Fruit fly (Drosophila melanogaster) whole organism, embryonic: ENCODE results near the gene Mgstl.
A peak's percentile ranks its signal among the peaks of the same experiment; 100 is the strongest.

Source experiments
- Antp ChIP-seq: fragments of 200-800 bp; sonication (Bioruptor generic); optimal IDR thresholded peaks from 3 replicates; lab custom pipeline; 2016; ENCODE audit warnings: missing biosample characterization, missing genetic modification characterization
- CG10543 ChIP-seq: fragments of 200-800 bp; sonication (Bioruptor generic); optimal IDR thresholded peaks from 3 replicates; lab custom pipeline; 2017; ENCODE audit warnings: missing biosample characterization, mild to moderate bottlenecking, missing genetic modification characterization, moderate library complexity
- CG13287 ChIP-seq: fragments of 200-800 bp; sonication (Bioruptor generic); IDR thresholded peaks from 2 replicates; pipeline ENCODE4 v1.3.6; 2022; ENCODE audit warnings: missing biosample characterization, missing genetic modification characterization; ENCODE audit not compliant: partially characterized antibody
- CG13424 ChIP-seq: fragments of 200-800 bp; sonication (Bioruptor generic); optimal IDR thresholded peaks from 2 replicates; lab custom pipeline; 2019; ENCODE audit warnings: missing biosample characterization, mild to moderate bottlenecking, missing genetic modification characterization, moderate library complexity
- CG15073 ChIP-seq: fragments of 200-800 bp; sonication (Bioruptor generic); optimal IDR thresholded peaks from 2 replicates; lab custom pipeline; 2016; ENCODE audit warnings: missing biosample characterization, missing genetic modification characterization
- CG18262 ChIP-seq: fragments of 200-800 bp; optimal IDR thresholded peaks from 3 replicates; lab custom pipeline; 2019; ENCODE audit warnings: missing biosample characterization, mild to moderate bottlenecking, missing genetic modification characterization, moderate library complexity
- CG2129 ChIP-seq: fragments of 200-800 bp; sonication (Bioruptor generic); IDR thresholded peaks from 2 replicates; pipeline ENCODE4 v1.3.6; 2022; ENCODE audit warnings: missing biosample characterization, missing genetic modification characterization; ENCODE audit not compliant: partially characterized antibody
- CG2199 ChIP-seq: fragments of 200-800 bp; sonication (Bioruptor generic); IDR thresholded peaks from 3 replicates; pipeline ENCODE4 v1.3.6; 2022; ENCODE audit warnings: missing biosample characterization, missing genetic modification characterization
- CG2712 ChIP-seq: fragments of 200-800 bp; optimal IDR thresholded peaks from 3 replicates; lab custom pipeline; 2019; ENCODE audit warnings: missing biosample characterization, mild to moderate bottlenecking, missing genetic modification characterization, moderate library complexity
- CG31365 ChIP-seq: fragments of 200-800 bp; sonication (Bioruptor generic); optimal IDR thresholded peaks from 2 replicates; lab custom pipeline; 2018; ENCODE audit warnings: missing biosample characterization, mild to moderate bottlenecking, missing genetic modification characterization
- CG31441 ChIP-seq: fragments of 200-800 bp; sonication (Bioruptor generic); IDR thresholded peaks from 2 replicates; pipeline ENCODE4 v1.3.6; 2022; ENCODE audit warnings: missing biosample characterization, missing genetic modification characterization
- CG4328 ChIP-seq: fragments of 200-800 bp; sonication (Bioruptor generic); optimal IDR thresholded peaks from 3 replicates; lab custom pipeline; 2017; ENCODE audit warnings: missing biosample characterization, missing genetic modification reagents, missing genetic modification characterization
- CG4617 ChIP-seq: fragments of 200-800 bp; sonication (Bioruptor generic); optimal IDR thresholded peaks from 3 replicates; lab custom pipeline; 2016; ENCODE audit warnings: missing biosample characterization, missing genetic modification characterization, borderline replicate concordance
- CG5180 ChIP-seq: fragments of 200-800 bp; sonication (Bioruptor generic); optimal IDR thresholded peaks from 3 replicates; lab custom pipeline; 2017; ENCODE audit warnings: missing biosample characterization, missing genetic modification characterization, mild to moderate bottlenecking, moderate library complexity, missing genetic modification reagents
- CG6791 ChIP-seq: fragments of 200-800 bp; sonication (Bioruptor generic); IDR thresholded peaks from 3 replicates; pipeline ENCODE4 v1.3.6; 2022; ENCODE audit warnings: missing biosample characterization, missing genetic modification characterization; ENCODE audit not compliant: partially characterized antibody
- CG7786 ChIP-seq: fragments of 200-800 bp; sonication (Bioruptor generic); optimal IDR thresholded peaks from 2 replicates; lab custom pipeline; 2016; ENCODE audit warnings: missing biosample characterization, missing genetic modification characterization
- CG8089 ChIP-seq: fragments of 200-800 bp; sonication (Bioruptor generic); optimal IDR thresholded peaks from 3 replicates; lab custom pipeline; 2016; ENCODE audit warnings: missing biosample characterization, missing genetic modification characterization
- CG9817 ChIP-seq: fragments of 200-800 bp; sonication (Bioruptor generic); optimal IDR thresholded peaks from 2 replicates; lab custom pipeline; 2018; ENCODE audit warnings: missing biosample characterization, mild to moderate bottlenecking, missing genetic modification characterization, moderate library complexity
- CG9876 ChIP-seq: fragments of 200-800 bp; sonication (Bioruptor generic); optimal IDR thresholded peaks from 2 replicates; lab custom pipeline; 2016; ENCODE audit warnings: missing biosample characterization, missing genetic modification characterization
- CkIIα-i1 ChIP-seq: fragments of 200-800 bp; sonication (Bioruptor generic); IDR thresholded peaks from 2 replicates; pipeline ENCODE4 v1.3.6; 2022; ENCODE audit warnings: missing biosample characterization, missing genetic modification characterization
- CrebB ChIP-seq: fragments of 200-800 bp; sonication (Bioruptor generic); optimal IDR thresholded peaks from 3 replicates; lab custom pipeline; 2018; ENCODE audit warnings: missing biosample characterization, mild to moderate bottlenecking, missing genetic modification characterization
- D ChIP-seq, 2 experiments: fragments of 200-800 bp in 1 of 2; fragments of >200 bp in 1 of 2; sonication (Bioruptor generic) in 1 of 2; optimal IDR thresholded peaks; 2 replicates in 1 of 2; 3 replicates in 1 of 2; lab custom pipeline; 2017; ENCODE audit warnings: mild to moderate bottlenecking in 1 of 2, missing biosample characterization in 1 of 2, missing genetic modification characterization in 1 of 2, missing genetic modification reagents in 1 of 2
- Eip74EF ChIP-seq, 2 experiments: fragments of 200-800 bp in 1 of 2; fragments of >200 bp in 1 of 2; sonication (Bioruptor generic) in 1 of 2; optimal IDR thresholded peaks; 2 replicates each; lab custom pipeline; 2017 to 2019; ENCODE audit warnings: missing biosample characterization in 2 of 2, missing genetic modification characterization in 2 of 2, mild to moderate bottlenecking in 1 of 2, moderate library complexity in 1 of 2
- Fer1 ChIP-seq: fragments of 200-800 bp; sonication (Bioruptor generic); optimal IDR thresholded peaks from 2 replicates; lab custom pipeline; 2017; ENCODE audit warnings: missing biosample characterization, mild to moderate bottlenecking, missing genetic modification characterization
- HLH4C ChIP-seq: fragments of 200-800 bp; sonication (Bioruptor generic); IDR thresholded peaks from 3 replicates; pipeline ENCODE4 v1.3.6; 2022; ENCODE audit warnings: missing biosample characterization, missing genetic modification characterization; ENCODE audit not compliant: partially characterized antibody
- Hr51 ChIP-seq, 2 experiments: fragments of 200-800 bp; sonication (Bioruptor generic); optimal IDR thresholded peaks; 2 replicates in 1 of 2; 3 replicates in 1 of 2; lab custom pipeline; 2016 to 2018; ENCODE audit warnings: missing biosample characterization in 2 of 2, missing genetic modification characterization in 2 of 2, mild to moderate bottlenecking in 1 of 2, moderate library complexity in 1 of 2
- Nf-YC ChIP-seq: fragments of 200-800 bp; optimal IDR thresholded peaks from 3 replicates; lab custom pipeline; 2019; ENCODE audit warnings: missing biosample characterization, mild to moderate bottlenecking, missing genetic modification characterization, moderate library complexity
- aop ChIP-seq: fragments of 200-800 bp; sonication (Bioruptor generic); IDR thresholded peaks from 2 replicates; pipeline ENCODE4 v1.3.6; 2022; ENCODE audit warnings: missing biosample characterization, missing genetic modification characterization
- ash1 ChIP-seq: fragments of 200-800 bp; sonication (Bioruptor generic); optimal IDR thresholded peaks from 2 replicates; lab custom pipeline; 2018; ENCODE audit warnings: missing biosample characterization, mild to moderate bottlenecking, missing genetic modification characterization
- chn ChIP-seq: fragments of 200-800 bp; sonication (Bioruptor generic); optimal IDR thresholded peaks from 2 replicates; lab custom pipeline; 2016; ENCODE audit warnings: missing biosample characterization, missing genetic modification characterization
- da ChIP-seq: fragments of 200-800 bp; sonication (Bioruptor generic); optimal IDR thresholded peaks from 2 replicates; lab custom pipeline; 2016; ENCODE audit warnings: missing biosample characterization, missing genetic modification characterization
- eyg ChIP-seq: fragments of 200-800 bp; sonication (Bioruptor generic); optimal IDR thresholded peaks from 3 replicates; lab custom pipeline; 2016; ENCODE audit warnings: missing biosample characterization, missing genetic modification characterization
- fd64A ChIP-seq: fragments of 200-800 bp; sonication (Bioruptor generic); optimal IDR thresholded peaks from 3 replicates; lab custom pipeline; 2018; ENCODE audit warnings: missing biosample characterization, mild to moderate bottlenecking, missing genetic modification characterization
- fru ChIP-seq: fragments of >200 bp; optimal IDR thresholded peaks from 2 replicates; lab custom pipeline; 2017
- fu2 ChIP-seq: fragments of 200-800 bp; sonication (Bioruptor generic); optimal IDR thresholded peaks from 2 replicates; lab custom pipeline; 2016; ENCODE audit warnings: missing biosample characterization, missing genetic modification characterization
- gce ChIP-seq: fragments of 200-800 bp; sonication (Bioruptor generic); IDR thresholded peaks from 3 replicates; pipeline ENCODE4 v1.3.6; 2022; ENCODE audit warnings: missing biosample characterization, missing genetic modification characterization
- grau ChIP-seq: fragments of 200-800 bp; optimal IDR thresholded peaks from 3 replicates; lab custom pipeline; 2019; ENCODE audit warnings: missing biosample characterization, mild to moderate bottlenecking, missing genetic modification characterization, moderate library complexity
- hb ChIP-seq: fragments of 200-800 bp; sonication (Bioruptor generic); IDR thresholded peaks from 3 replicates; pipeline ENCODE4 v1.3.6; 2022; ENCODE audit warnings: missing biosample characterization, missing genetic modification characterization; ENCODE audit not compliant: partially characterized antibody
- her ChIP-seq: fragments of 200-800 bp; sonication (Bioruptor generic); optimal IDR thresholded peaks from 2 replicates; lab custom pipeline; 2016; ENCODE audit warnings: missing biosample characterization, missing genetic modification characterization
- hth ChIP-seq: fragments of >200 bp; optimal IDR thresholded peaks from 2 replicates; lab custom pipeline; 2017; ENCODE audit warnings: inconsistent platforms
- inv ChIP-seq: fragments of 200-800 bp; sonication (Bioruptor generic); IDR thresholded peaks from 2 replicates; pipeline ENCODE4 v1.3.6; 2022; ENCODE audit warnings: missing biosample characterization, missing genetic modification characterization; ENCODE audit not compliant: partially characterized antibody
- ken ChIP-seq: fragments of 200-800 bp; sonication (Bioruptor generic); IDR thresholded peaks from 3 replicates; pipeline ENCODE4 v1.3.6; 2022; ENCODE audit warnings: missing biosample characterization, missing genetic modification characterization
- mirr ChIP-seq: fragments of 200-800 bp; sonication (Bioruptor generic); optimal IDR thresholded peaks from 3 replicates; lab custom pipeline; 2018; ENCODE audit warnings: missing biosample characterization, mild to moderate bottlenecking, missing genetic modification characterization
- otp ChIP-seq: fragments of 200-800 bp; sonication (Bioruptor generic); IDR thresholded peaks from 3 replicates; pipeline ENCODE4, ENCODE4 v1.3.6; 2022; ENCODE audit warnings: missing biosample characterization, missing genetic modification characterization
- peb ChIP-seq: fragments of 200-800 bp; sonication (Bioruptor generic); IDR thresholded peaks from 2 replicates; pipeline ENCODE4 v1.3.6; 2022; ENCODE audit warnings: missing biosample characterization, missing genetic modification characterization
- run ChIP-seq: fragments of 200-800 bp; sonication (Bioruptor generic); optimal IDR thresholded peaks from 3 replicates; lab custom pipeline; 2018; ENCODE audit warnings: missing biosample characterization, mild to moderate bottlenecking, missing genetic modification characterization
- sob ChIP-seq: fragments of 200-800 bp; sonication (Bioruptor generic); IDR thresholded peaks from 2 replicates; pipeline ENCODE4 v1.3.6; 2022; ENCODE audit warnings: missing biosample characterization, missing genetic modification characterization
- tna ChIP-seq: fragments of 200-800 bp; sonication (Bioruptor generic); IDR thresholded peaks from 2 replicates; pipeline ENCODE4 v1.3.6; 2022; ENCODE audit warnings: missing biosample characterization, missing genetic modification characterization; ENCODE audit not compliant: partially characterized antibody

Mgstl gene

DNA sequence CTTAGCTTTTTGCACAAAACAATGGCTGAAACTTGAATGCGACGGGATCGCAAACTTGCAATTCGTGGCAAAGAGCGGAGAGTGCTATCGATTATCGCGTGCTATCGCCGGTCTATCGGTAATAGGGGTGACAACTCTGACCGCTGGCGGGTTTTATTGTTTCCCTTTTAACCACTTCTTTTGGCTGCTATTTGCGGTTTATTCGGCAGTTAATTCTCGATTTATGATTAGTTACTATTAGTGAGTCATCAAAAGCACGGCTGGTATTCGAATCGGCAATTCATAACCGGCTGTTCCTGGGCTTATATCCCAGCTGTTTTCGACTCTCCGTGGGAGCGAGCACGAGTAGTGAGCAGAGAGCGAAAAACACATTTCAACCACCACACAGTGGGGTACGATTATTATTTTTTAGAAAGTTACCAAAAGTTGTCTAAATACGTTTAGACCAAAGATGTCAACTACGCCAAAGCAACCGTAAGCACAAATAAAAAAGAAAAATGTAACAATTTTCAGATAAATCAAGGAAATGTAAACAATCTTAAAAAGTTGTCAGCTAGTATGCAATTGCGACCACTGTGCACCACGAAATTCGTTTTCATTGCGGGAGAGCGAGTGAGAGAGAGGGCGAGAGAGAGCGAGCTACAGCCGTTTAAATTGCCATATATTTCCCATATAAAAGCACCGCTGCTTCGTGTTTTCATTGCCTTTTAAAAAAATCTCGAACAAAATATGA lies 12.1 kb downstream of the Mgstl start, which contains the start of the genes Stt3A and bves:
Stt3A (minus strand) TSS at position 89 of the 733 bp plus-strand sequence.
bves (plus strand) TSS at position 115 of the 733 bp plus-strand sequence.
- TF ChIP-seq hb (GFP tag; lab: Robert Waterston, UW), result peak; percentile 68; the same call in 2 of the 3 replicates
- peak; percentile 96 for TF ChIP-seq eyg (GFP tag; lab: Kevin White, UChicago)
- TF ChIP-seq hth, result no peak
- TF ChIP-seq inv (GFP tag; lab: Robert Waterston, UW), result peak; percentile 35; the same call in 1 of the 2 replicates
- peak; percentile 78 for TF ChIP-seq CkIIα-i1 (GFP tag; lab: Robert Waterston, UW)
- peak; percentile 74 for TF ChIP-seq CG6791 (GFP tag; lab: Robert Waterston, UW)
- TF ChIP-seq CG9876 (GFP tag; lab: Kevin White, UChicago), result peak; percentile 96
- TF ChIP-seq aop (GFP tag; lab: Robert Waterston, UW), result no peak
- peak; percentile 95 for TF ChIP-seq peb (GFP tag; lab: Robert Waterston, UW)
- no peak for TF ChIP-seq D (optimal IDR thresholded peaks at IDR 0.05; lab: Kevin White, UChicago)
- peak; percentile 97 for TF ChIP-seq D (GFP tag; optimal IDR thresholded peaks at IDR 0.05; lab: Kevin White, UChicago)
- TF ChIP-seq gce (GFP tag; lab: Robert Waterston, UW), result peak; percentile 97
- peak; percentile 89 for TF ChIP-seq Nf-YC
- TF ChIP-seq CG13424 (tag; lab: Kevin White, UChicago), result peak; percentile 98
- peak; percentile 99 for TF ChIP-seq chn (GFP tag; lab: Kevin White, UChicago)
- peak; percentile 62; the same call in 2 of the 3 replicates for TF ChIP-seq HLH4C
- no peak for TF ChIP-seq fru (lab: Kevin White, UChicago)
- peak; percentile 96 for TF ChIP-seq CG9817 (tag; lab: Kevin White, UChicago)
- TF ChIP-seq fu2, result peak; percentile 98
- TF ChIP-seq Fer1 (GFP tag; lab: Kevin White, UChicago), result peak; percentile 99
- peak; percentile 97 for TF ChIP-seq her (GFP tag; lab: Kevin White, UChicago)
- peak; percentile 95 for TF ChIP-seq da
- peak; percentile 92 for TF ChIP-seq CG5180
- TF ChIP-seq CG10543 (GFP tag; lab: Kevin White, UChicago), result peak; percentile 96
- peak; percentile 79 for TF ChIP-seq CG13287
- peak; percentile 97 for TF ChIP-seq fd64A (GFP tag; lab: Kevin White, UChicago)
- TF ChIP-seq ken (GFP tag; lab: Robert Waterston, UW), result peak; percentile 98
- peak; percentile 95 for TF ChIP-seq CG4617 (GFP tag; lab: Kevin White, UChicago)
- TF ChIP-seq CG7786 (GFP tag; lab: Kevin White, UChicago), result peak; percentile 98
- 0 out of 2 replicates have a peak, but pooled peaks have one; percentile 25 for TF ChIP-seq CG2129 (GFP tag; lab: Robert Waterston, UW)
- TF ChIP-seq CG2199 (GFP tag; lab: Robert Waterston, UW), result peak; percentile 96
- TF ChIP-seq CG18262 (tag; lab: Kevin White, UChicago), result peak; percentile 99
- peak; percentile 85 for TF ChIP-seq CG15073 (GFP tag; lab: Kevin White, UChicago)
- TF ChIP-seq mirr (GFP tag; lab: Kevin White, UChicago), result peak; percentile 95
- peak; percentile 98 for TF ChIP-seq grau (tag; lab: Kevin White, UChicago)
- peak; percentile 98 to 99 for TF ChIP-seq Hr51 (GFP tag; optimal IDR thresholded peaks at IDR 0.05; lab: Kevin White, UChicago)
- peak; percentile 97 for TF ChIP-seq otp (GFP tag; lab: Robert Waterston, UW)
- TF ChIP-seq Eip74EF (GFP tag; optimal IDR thresholded peaks at IDR 0.05; lab: Kevin White, UChicago), result peak in 1 of 2 experiments; percentile 98
- peak; percentile 92 for TF ChIP-seq ash1 (GFP tag; lab: Kevin White, UChicago)
- peak; percentile 98 for TF ChIP-seq run
- TF ChIP-seq CG31441 (GFP tag; lab: Robert Waterston, UW), result peak; percentile 98
- TF ChIP-seq CG8089, result peak; percentile 98
- TF ChIP-seq tna, result peak; percentile 23; the same call in 1 of the 2 replicates
- TF ChIP-seq CrebB, result peak; percentile 99
- TF ChIP-seq CG4328 (GFP tag; lab: Kevin White, UChicago), result peak; percentile 96
- TF ChIP-seq Antp (GFP tag; lab: Kevin White, UChicago), result peak; percentile 99
- TF ChIP-seq CG2712 (tag; lab: Kevin White, UChicago), result peak; percentile 99
- TF ChIP-seq CG31365 (tag; lab: Kevin White, UChicago), result peak; percentile 92
- peak; percentile 98 for TF ChIP-seq sob (GFP tag; lab: Robert Waterston, UW)
